Fruit fly (Drosophila melanogaster) Kc167 (cell line): Measurements from ENCODE around the gene CG2641.

ENCODE experiments used
- Myc ChIP-seq: fragments of >200 bp; optimal IDR thresholded peaks from 2 replicates; lab custom pipeline; 2017; ENCODE audit warnings: missing external identifiers
- h ChIP-seq: fragments of >200 bp; optimal IDR thresholded peaks from 3 replicates; lab custom pipeline; 2018; ENCODE audit warnings: missing external identifiers
- insv ChIP-seq: fragments of >200 bp; optimal IDR thresholded peaks from 3 replicates; lab custom pipeline; 2018; ENCODE audit warnings: missing external identifiers
- psq ChIP-seq: fragments of >200 bp; optimal IDR thresholded peaks from 2 replicates; lab custom pipeline; 2017; ENCODE audit warnings: missing external identifiers
- ttk ChIP-seq: sonication (Bioruptor generic); optimal IDR thresholded peaks from 2 replicates; lab custom pipeline; 2017; ENCODE audit warnings: missing external identifiers

- TF ChIP-seq Myc (lab: Kevin White, UChicago) (no peak), insv (no peak), psq (lab: Kevin White, UChicago) (no peak), h (lab: Kevin White, UChicago) (no peak), ttk (no peak)
These were observed 40.4 kb upstream of the CG2641 start for dm6 chr3R:7753518-7753917.
